Fruit fly (Drosophila melanogaster) S2 (cell line): Measurements from ENCODE around the gene Acp1.

ENCODE experiments used
- CG8478 ChIP-seq: fragments of >200 bp; optimal IDR thresholded peaks from 2 replicates; lab custom pipeline; 2018
- CTCF ChIP-seq, 2 experiments: fragments of >200 bp; optimal IDR thresholded peaks; 2 replicates each; lab custom pipeline; 2018

- TF ChIP-seq CTCF (optimal IDR thresholded peaks at IDR 0.05; lab: Kevin White, UChicago): no peak
- TF ChIP-seq CG8478 (lab: Kevin White, UChicago): no peak
These were observed 21.9 kb downstream of the Acp1 start, which contains the start of gene CG13793 for dm6 chr2L:7719387-7719786.
